Worm (Caenorhabditis elegans): ENCODE data around the gene C31H2.3.
A peak's percentile ranks its signal among the peaks of the same experiment; 100 is the strongest.

The C31H2.3 gene

ce11 chrX:5195462-5196160 lies 41.4 kb upstream of the C31H2.3 start, which contains the start of gene pqn-62:
Gene pqn-62 (plus strand): TSS chrX:5196110.
- TF ChIP-seq pax-3 (tag; optimal IDR thresholded peaks at IDR 0.05): no peak
- peak; percentile 43 for TF ChIP-seq nhr-71 (tag; optimal IDR thresholded peaks at IDR 0.05)
- no peak for TF ChIP-seq swsn-7 (tag; optimal IDR thresholded peaks at IDR 0.05)
- TF ChIP-seq lin-14 (GFP tag; optimal IDR thresholded peaks at IDR 0.05): peak; percentile 59
- TF ChIP-seq hlh-17 (GFP tag; optimal IDR thresholded peaks at IDR 0.05; ENCODE audit: borderline replicate concordance): no peak
- peak; percentile 65 for TF ChIP-seq pag-3 (tag; optimal IDR thresholded peaks at IDR 0.05; ENCODE audit: borderline replicate concordance, insufficient read depth)
- TF ChIP-seq alr-1 (tag; optimal IDR thresholded peaks at IDR 0.05; ENCODE audit: borderline replicate concordance): no peak

- no peak for TF ChIP-seq fos-1 (tag; optimal IDR thresholded peaks at IDR 0.05)
- TF ChIP-seq unc-86 (tag; optimal IDR thresholded peaks at IDR 0.05): no peak
- TF ChIP-seq dsc-1 (tag; optimal IDR thresholded peaks at IDR 0.05): peak; percentile 94
- TF ChIP-seq efl-1 (optimal IDR thresholded peaks at IDR 0.05): no peak
- peak in 1 of 2 experiments; percentile 18 for TF ChIP-seq efl-1 (GFP tag; optimal IDR thresholded peaks at IDR 0.05 in 1 of 2)
- TF ChIP-seq lin-14 (GFP tag; optimal IDR thresholded peaks at IDR 0.05): peak; percentile 18
- peak; percentile 64 for TF ChIP-seq fkh-4 (tag; optimal IDR thresholded peaks at IDR 0.05; ENCODE audit: borderline replicate concordance)
These were observed 39.2 kb upstream of the C31H2.3 start for ce11 chrX:5193402-5193801.

ce11 chrX:5190061-5190460 lies 35.9 kb upstream of the C31H2.3 start:
- TF ChIP-seq mdl-1 (tag; optimal IDR thresholded peaks at IDR 0.05): no peak
- no peak for TF ChIP-seq ceh-82 (tag; optimal IDR thresholded peaks at IDR 0.05)
- TF ChIP-seq sup-37 (GFP tag; optimal IDR thresholded peaks at IDR 0.05): no peak

ce11 chrX:5188977-5189376 lies 34.8 kb upstream of the C31H2.3 start, which contains the start of gene zig-6:
Gene zig-6 (minus strand): TSS chrX:5189077.
- TF ChIP-seq mef-2 (tag; optimal IDR thresholded peaks at IDR 0.05) (no peak), lin-35 (GFP tag; optimal IDR thresholded peaks at IDR 0.05) (no peak), rnt-1 (tag; optimal IDR thresholded peaks at IDR 0.05) (peak; percentile 39), xbp-1 (tag; optimal IDR thresholded peaks at IDR 0.05) (no peak), sptf-1 (tag; optimal IDR thresholded peaks at IDR 0.05) (no peak), lsy-2 (tag; optimal IDR thresholded peaks at IDR 0.05) (no peak), dpl-1 (GFP tag; optimal IDR thresholded peaks at IDR 0.05) (no peak)

- no peak for TF ChIP-seq lin-35 (GFP tag; optimal IDR thresholded peaks at IDR 0.05)
- no peak for TF ChIP-seq aly-2 (tag; optimal IDR thresholded peaks at IDR 0.05)
- TF ChIP-seq nhr-76 (tag; optimal IDR thresholded peaks at IDR 0.05): no peak
- TF ChIP-seq unc-130 (tag; optimal IDR thresholded peaks at IDR 0.05): no peak
- TF ChIP-seq skn-1 (tag; optimal IDR thresholded peaks at IDR 0.05): no peak
- TF ChIP-seq sox-4 (tag; optimal IDR thresholded peaks at IDR 0.05): no peak
- no peak for TF ChIP-seq C04F5.9 (tag; optimal IDR thresholded peaks at IDR 0.05)
- no peak for TF ChIP-seq snu-23 (GFP tag; optimal IDR thresholded peaks at IDR 0.05)
- TF ChIP-seq lin-15B (tag; optimal IDR thresholded peaks at IDR 0.05): no peak
- no peak for TF ChIP-seq C34B4.2 (tag; optimal IDR thresholded peaks at IDR 0.05)
- TF ChIP-seq jun-1 (tag; optimal IDR thresholded peaks at IDR 0.05): no peak
- no peak for TF ChIP-seq zip-4 (GFP tag; optimal IDR thresholded peaks at IDR 0.05)
- no peak for TF ChIP-seq pax-3 (tag; optimal IDR thresholded peaks at IDR 0.05)
- TF ChIP-seq irx-1 (tag; optimal IDR thresholded peaks at IDR 0.05): no peak
These were observed 29.8 kb upstream of the C31H2.3 start, which contains the start of gene T03G11.9 for ce11 chrX:5183931-5184330. Gene T03G11.9 (plus strand): TSS chrX:5184231.
